Fruit fly (Drosophila melanogaster): ENCODE measurements around the gene Npl4.

Npl4 gene

dm6 chr3R:25660985-25661530 is 36.6 kb upstream of the Npl4 start, which contains the start of gene Tnks (continued):
- TF ChIP-seq Dref (GFP tag; IDR thresholded peaks at IDR 0.05) (peak; percentile 27), CG9797 (GFP tag; optimal IDR thresholded peaks at IDR 0.05) (peak; percentile 74), seq (GFP tag; IDR thresholded peaks at IDR 0.05) (no peak), CG32532 (GFP tag; IDR thresholded peaks at IDR 0.05) (no peak), CG14710 (tag; optimal IDR thresholded peaks at IDR 0.05) (peak; percentile 42), fru (optimal IDR thresholded peaks at IDR 0.05) (no peak), CG4820 (GFP tag; optimal IDR thresholded peaks at IDR 0.05) (no peak), MESR4 (GFP tag; optimal IDR thresholded peaks at IDR 0.05) (peak; percentile 82), chm (GFP tag; IDR thresholded peaks at IDR 0.05) (peak; percentile 7; the same call in 1 of the 2 replicates), CG12391 (tag; optimal IDR thresholded peaks at IDR 0.05) (peak; percentile 37), Dip3 (GFP tag; optimal IDR thresholded peaks at IDR 0.05) (no peak), CG6683 (GFP tag; optimal IDR thresholded peaks at IDR 0.05) (no peak), CG5953 (GFP tag; IDR thresholded peaks at IDR 0.05) (no peak), CG10274 (GFP tag; optimal IDR thresholded peaks at IDR 0.05) (no peak), CG7745 (tag; optimal IDR thresholded peaks at IDR 0.05) (peak; percentile 84), ham (GFP tag; IDR thresholded peaks at IDR 0.05) (no peak), CG9876 (GFP tag; optimal IDR thresholded peaks at IDR 0.05) (no peak), row (GFP tag; IDR thresholded peaks at IDR 0.05) (no peak), bbx (GFP tag; IDR thresholded peaks at IDR 0.05; ENCODE audit: partially characterized antibody) (peak; percentile 26; the same call in 1 of the 2 replicates), psq (GFP tag; optimal IDR thresholded peaks at IDR 0.05) (no peak), esg (GFP tag; conservative IDR thresholded peaks at IDR 0.05) (no peak), CG14050 (GFP tag; IDR thresholded peaks at IDR 0.05) (no peak), Hr3 (GFP tag; optimal IDR thresholded peaks at IDR 0.05) (peak; percentile 0), CG12744 (GFP tag; optimal IDR thresholded peaks at IDR 0.05) (no peak), CG14441 (GFP tag; IDR thresholded peaks at IDR 0.05) (no peak), oc (tag; optimal IDR thresholded peaks at IDR 0.05) (no peak), CG1024 (GFP tag; IDR thresholded peaks at IDR 0.05) (0 out of 2 replicates have a peak, but pooled peaks have one; percentile 19), Hsf (GFP tag; optimal IDR thresholded peaks at IDR 0.05) (no peak), chif (GFP tag; optimal IDR thresholded peaks at IDR 0.05) (no peak), wor (GFP tag; IDR thresholded peaks at IDR 0.05) (no peak), Eip74EF (GFP tag; optimal IDR thresholded peaks at IDR 0.05) (peak in 1 of 2 experiments; percentile 29), gfzf (GFP tag; optimal IDR thresholded peaks at IDR 0.05) (peak; percentile 83), Ravus (GFP tag; IDR thresholded peaks at IDR 0.05) (no peak), sim (GFP tag; IDR thresholded peaks at IDR 0.05) (no peak), CG42726 (GFP tag; IDR thresholded peaks at IDR 0.05; ENCODE audit: partially characterized antibody) (0 out of 2 replicates have a peak, but pooled peaks have one; percentile 47), Med (GFP tag) (peak; percentile 6), CG8290 (GFP tag; optimal IDR thresholded peaks at IDR 0.05) (no peak), CG8290 (tag; optimal IDR thresholded peaks at IDR 0.05) (peak in 1 of 2 experiments; percentile 28), CG4730 (GFP tag; IDR thresholded peaks at IDR 0.05) (no peak), CG31441 (GFP tag; IDR thresholded peaks at IDR 0.05) (peak; percentile 30; the same call in 1 of the 2 replicates), tin (GFP tag; optimal IDR thresholded peaks at IDR 0.05) (peak; percentile 11), vvl (GFP tag; IDR thresholded peaks at IDR 0.05) (peak; percentile 33)

- TF ChIP-seq CG14710 (tag; optimal IDR thresholded peaks at IDR 0.05) (no peak), dan (GFP tag; IDR thresholded peaks at IDR 0.05) (no peak), Atf6 (GFP tag; IDR thresholded peaks at IDR 0.05) (no peak), kay (GFP tag; optimal IDR thresholded peaks at IDR 0.05) (no peak), Vsx1 (GFP tag; optimal IDR thresholded peaks at IDR 0.05) (peak; percentile 56), CG8089 (GFP tag; optimal IDR thresholded peaks at IDR 0.05) (no peak), gcm2 (GFP tag; optimal IDR thresholded peaks at IDR 0.05) (no peak), Mad (GFP tag; optimal IDR thresholded peaks at IDR 0.05) (no peak), stc (GFP tag; IDR thresholded peaks at IDR 0.05) (no peak), CG6175 (GFP tag; IDR thresholded peaks at IDR 0.05) (no peak), Drgx (GFP tag; IDR thresholded peaks at IDR 0.05) (peak; percentile 16; the same call in 1 of the 2 replicates), CG6689 (GFP tag; IDR thresholded peaks at IDR 0.05) (no peak), CG10654 (GFP tag; optimal IDR thresholded peaks at IDR 0.05) (no peak)
These were observed 35.5 kb upstream of the Npl4 start for dm6 chr3R:25659857-25660417.
